Worm (Caenorhabditis elegans) whole organism, late embryonic: Measurements from ENCODE around the gene lmtr-3.

Experiments
- eyg-1 ChIP-seq: sonication (generic microtip); optimal IDR thresholded peaks from 2 replicates; lab custom pipeline; 2016; ENCODE audit warnings: missing genotype, missing genetic modification characterization, missing compliant biosample characterization
- fax-1 ChIP-seq: sonication (generic microtip); optimal IDR thresholded peaks from 2 replicates; lab custom pipeline; 2016; ENCODE audit warnings: missing genotype, missing genetic modification characterization, missing compliant biosample characterization
- hlh-30 ChIP-seq: sonication (generic microtip); optimal IDR thresholded peaks from 2 replicates; lab custom pipeline; 2017; ENCODE audit warnings: antibody characterized with exemption, missing genetic modification characterization, missing compliant biosample characterization; ENCODE audit not compliant: insufficient read depth
- lin-11 ChIP-seq: fragments of 200-800 bp; sonication (Bioruptor generic); optimal IDR thresholded peaks from 2 replicates; lab custom pipeline; 2018; ENCODE audit warnings: mild to moderate bottlenecking, missing genetic modification characterization, missing compliant biosample characterization
- npax-4 ChIP-seq: sonication (generic microtip); optimal IDR thresholded peaks from 2 replicates; lab custom pipeline; 2016; ENCODE audit warnings: missing genetic modification characterization, missing compliant biosample characterization
- odd-2 ChIP-seq: sonication (generic microtip); optimal IDR thresholded peaks from 2 replicates; lab custom pipeline; 2017; ENCODE audit warnings: antibody characterized with exemption, mild to moderate bottlenecking, missing genetic modification characterization, missing compliant biosample characterization
- pha-4 ChIP-seq: fragments of 150-350 bp; optimal IDR thresholded peaks from 2 replicates; lab custom pipeline; 2018; ENCODE audit warnings: missing biosample characterization, missing genetic modification reagents, missing genetic modification characterization
- tbx-2 ChIP-seq: sonication (generic microtip); optimal IDR thresholded peaks from 2 replicates; lab custom pipeline; 2016; ENCODE audit warnings: missing genetic modification characterization, missing compliant biosample characterization

- TF ChIP-seq fax-1 (tag; lab: Kevin White, UChicago) (no peak), lin-11 (tag; lab: Kevin White, UChicago) (no peak), odd-2 (no peak), hlh-30 (tag; lab: Kevin White, UChicago) (no peak), eyg-1 (tag; lab: Kevin White, UChicago) (no peak), pha-4 (no peak), tbx-2 (no peak), npax-4 (tag; lab: Kevin White, UChicago) (no peak)
Measured at ce11 chrV:11170564-11171329, 46.8 kb downstream of the lmtr-3 start.
